Worm (Caenorhabditis elegans) whole organism, L1 larva: ENCODE results near the gene sahd-1.

Source experiments
- C04F5.9 ChIP-seq: sonication (generic microtip); optimal IDR thresholded peaks from 2 replicates; lab custom pipeline; 2016; ENCODE audit warnings: missing genetic modification characterization, missing compliant biosample characterization
- C16A3.4 ChIP-seq: fragments of 150-350 bp; optimal IDR thresholded peaks from 2 replicates; lab custom pipeline; 2014; ENCODE audit warnings: missing biosample characterization, missing genetic modification characterization
- C34B4.2 ChIP-seq: sonication (generic microtip); optimal IDR thresholded peaks from 2 replicates; lab custom pipeline; 2017; ENCODE audit warnings: mild to moderate bottlenecking, missing genetic modification characterization, missing compliant biosample characterization
- aly-2 ChIP-seq: fragments of 150-350 bp; optimal IDR thresholded peaks from 2 replicates; lab custom pipeline; 2014; ENCODE audit warnings: missing biosample characterization, missing genetic modification characterization
- blmp-1 ChIP-seq: fragments of 150-350 bp; optimal IDR thresholded peaks from 2 replicates; lab custom pipeline; 2014; ENCODE audit warnings: missing biosample characterization, missing genetic modification characterization
- ceh-63 ChIP-seq: fragments of 200-800 bp; sonication (Bioruptor generic); optimal IDR thresholded peaks from 2 replicates; lab custom pipeline; 2018; ENCODE audit warnings: mild to moderate bottlenecking, missing genetic modification characterization, missing compliant biosample characterization
- ceh-8 ChIP-seq: fragments of 200-800 bp; sonication (Bioruptor generic); optimal IDR thresholded peaks from 2 replicates; lab custom pipeline; 2018; ENCODE audit warnings: mild to moderate bottlenecking, missing genetic modification characterization, moderate library complexity, missing compliant biosample characterization
- ces-1 ChIP-seq: fragments of 150-350 bp; optimal IDR thresholded peaks from 2 replicates; lab custom pipeline; 2014; ENCODE audit warnings: missing biosample characterization, missing genetic modification reagents, missing genetic modification characterization
- dpl-1 ChIP-seq, 3 experiments: fragments of 150-350 bp in 2 of 3; sonication (generic microtip) in 1 of 3; optimal IDR thresholded peaks; 2 replicates each; lab custom pipeline; 2014 to 2017; ENCODE audit warnings: missing biosample characterization in 3 of 3, missing genetic modification characterization in 3 of 3, missing genetic modification reagents in 3 of 3
- efl-1 ChIP-seq, 4 experiments: fragments of 150-350 bp; optimal IDR thresholded peaks in 3 of 4; peaks in 1 of 4; 1 replicate in 1 of 4; 2 replicates in 3 of 4; lab custom pipeline; 2014; ENCODE audit warnings: missing biosample characterization in 2 of 4, missing genetic modification characterization in 2 of 4, missing genetic modification reagents in 2 of 4
- efl-3 ChIP-seq: fragments of 200-800 bp; sonication (Bioruptor generic); optimal IDR thresholded peaks from 2 replicates; lab custom pipeline; 2018; ENCODE audit warnings: mild to moderate bottlenecking, missing genetic modification characterization, missing compliant biosample characterization
- egl-13 ChIP-seq: sonication (generic microtip); optimal IDR thresholded peaks from 2 replicates; lab custom pipeline; 2016; ENCODE audit warnings: missing genotype, missing genetic modification reagents, missing genetic modification characterization, missing compliant biosample characterization
- egl-27 ChIP-seq, 2 experiments: fragments of 150-350 bp in 1 of 2; sonication (generic microtip); optimal IDR thresholded peaks; 3 replicates each; lab custom pipeline; 2017 to 2018; ENCODE audit warnings: missing biosample characterization in 2 of 2, missing genetic modification characterization in 2 of 2, missing genetic modification reagents in 2 of 2
- elt-2 ChIP-seq: sonication (generic microtip); optimal IDR thresholded peaks from 2 replicates; lab custom pipeline; 2016; ENCODE audit warnings: missing genetic modification characterization, mild to moderate bottlenecking, inconsistent platforms, missing compliant biosample characterization, missing genetic modification reagents
- elt-3 ChIP-seq, 6 experiments: fragments of 150-350 bp in 1 of 6; sonication (generic microtip); optimal IDR thresholded peaks; 2 replicates each; lab custom pipeline; 2017 to 2018; ENCODE audit warnings: missing biosample characterization in 6 of 6, missing genetic modification characterization in 6 of 6, inconsistent platforms in 1 of 6
- fos-1 ChIP-seq: fragments of 150-350 bp; optimal IDR thresholded peaks from 2 replicates; lab custom pipeline; 2014; ENCODE audit warnings: missing biosample characterization, missing genetic modification characterization
- grh-1 ChIP-seq: fragments of 200-800 bp; sonication (Bioruptor generic); IDR thresholded peaks from 2 replicates; pipeline ENCODE4 v1.3.6; 2022; ENCODE audit warnings: missing genetic modification reagents, missing genetic modification characterization, missing compliant biosample characterization
- hlh-4 ChIP-seq: sonication (generic microtip); optimal IDR thresholded peaks from 2 replicates; lab custom pipeline; 2016; ENCODE audit warnings: mild to moderate bottlenecking, missing genetic modification characterization, missing compliant biosample characterization
- hpl-2 ChIP-seq: fragments of 150-350 bp; optimal IDR thresholded peaks from 2 replicates; lab custom pipeline; 2014; ENCODE audit warnings: missing biosample characterization, missing genetic modification reagents, missing genetic modification characterization
- isw-1 ChIP-seq: fragments of 200-800 bp; sonication (Bioruptor generic); IDR thresholded peaks from 2 replicates; pipeline ENCODE4 v1.3.6; 2022; ENCODE audit warnings: missing genetic modification characterization, missing compliant biosample characterization
- lin-14 ChIP-seq: fragments of 200-800 bp; sonication (Bioruptor generic); optimal IDR thresholded peaks from 2 replicates; lab custom pipeline; 2018; ENCODE audit warnings: mild to moderate bottlenecking, missing genetic modification characterization, moderate library complexity, missing compliant biosample characterization
- lsy-2 ChIP-seq, 2 experiments: fragments of 150-350 bp; optimal IDR thresholded peaks; 2 replicates each; lab custom pipeline; 2014; ENCODE audit warnings: missing biosample characterization in 2 of 2, missing genetic modification characterization in 2 of 2
- mab-9 ChIP-seq: fragments of 200-800 bp; sonication (Bioruptor generic); IDR thresholded peaks from 2 replicates; pipeline ENCODE4 v1.3.6; 2022; ENCODE audit warnings: missing genetic modification reagents, missing genetic modification characterization, missing compliant biosample characterization
- mdl-1 ChIP-seq, 2 experiments: fragments of 150-350 bp; optimal IDR thresholded peaks; 2 replicates each; lab custom pipeline; 2014 to 2017; ENCODE audit warnings: missing biosample characterization in 2 of 2, missing genetic modification characterization in 2 of 2, inconsistent platforms in 1 of 2
- mep-1 ChIP-seq: fragments of 150-350 bp; optimal IDR thresholded peaks from 2 replicates; lab custom pipeline; 2014; ENCODE audit warnings: missing biosample characterization, missing genetic modification characterization
- nhr-12 ChIP-seq: sonication (generic microtip); optimal IDR thresholded peaks from 2 replicates; lab custom pipeline; 2017; ENCODE audit warnings: missing biosample characterization, missing genetic modification characterization
- nhr-20 ChIP-seq: sonication (generic microtip); optimal IDR thresholded peaks from 2 replicates; lab custom pipeline; 2016; ENCODE audit warnings: mild to moderate bottlenecking, missing genetic modification characterization, missing compliant biosample characterization
- nhr-28 ChIP-seq: fragments of 150-350 bp; optimal IDR thresholded peaks from 2 replicates; lab custom pipeline; 2014; ENCODE audit warnings: missing biosample characterization, missing genetic modification characterization
- nhr-47 ChIP-seq: sonication (generic microtip); optimal IDR thresholded peaks from 2 replicates; lab custom pipeline; 2016; ENCODE audit warnings: mild to moderate bottlenecking, missing genetic modification characterization, moderate library complexity, missing compliant biosample characterization
- nhr-71 ChIP-seq: sonication (generic microtip); optimal IDR thresholded peaks from 2 replicates; lab custom pipeline; 2016; ENCODE audit warnings: mild to moderate bottlenecking, missing genetic modification characterization, moderate library complexity, missing compliant biosample characterization
- nhr-76 ChIP-seq: sonication (generic microtip); optimal IDR thresholded peaks from 2 replicates; lab custom pipeline; 2017; ENCODE audit warnings: missing biosample characterization, missing genetic modification characterization
- nhr-85 ChIP-seq: sonication (generic microtip); peaks from one replicate; lab custom pipeline; 2016; ENCODE audit warnings: missing genetic modification characterization, inconsistent platforms, missing compliant biosample characterization
- pax-3 ChIP-seq: fragments of 200-800 bp; sonication (Bioruptor generic); optimal IDR thresholded peaks from 2 replicates; lab custom pipeline; 2018; ENCODE audit warnings: mild to moderate bottlenecking, missing genetic modification characterization, moderate library complexity, missing compliant biosample characterization
- pqm-1 ChIP-seq: sonication (generic microtip); optimal IDR thresholded peaks from 3 replicates; lab custom pipeline; 2017; ENCODE audit warnings: missing biosample characterization, missing genetic modification characterization
- snpc-4 ChIP-seq: fragments of 150-350 bp; optimal IDR thresholded peaks from 2 replicates; lab custom pipeline; 2014; ENCODE audit warnings: missing biosample characterization, missing genetic modification characterization
- snu-23 ChIP-seq: sonication (generic microtip); optimal IDR thresholded peaks from 2 replicates; lab custom pipeline; 2016; ENCODE audit warnings: missing genetic modification characterization, missing compliant biosample characterization
- sox-4 ChIP-seq: sonication (generic microtip); optimal IDR thresholded peaks from 2 replicates; lab custom pipeline; 2016; ENCODE audit warnings: missing genetic modification characterization, missing compliant biosample characterization
- sup-37 ChIP-seq: fragments of 200-800 bp; sonication (Bioruptor generic); optimal IDR thresholded peaks from 2 replicates; lab custom pipeline; 2018; ENCODE audit warnings: mild to moderate bottlenecking, missing genetic modification characterization, missing compliant biosample characterization
- tlp-1 ChIP-seq: fragments of 150-350 bp; optimal IDR thresholded peaks from 2 replicates; lab custom pipeline; 2014; ENCODE audit warnings: missing biosample characterization, missing genetic modification characterization
- unc-62 ChIP-seq: fragments of 150-350 bp; optimal IDR thresholded peaks from 2 replicates; lab custom pipeline; 2014; ENCODE audit warnings: missing biosample characterization, missing genetic modification reagents, missing genetic modification characterization
- vab-15 ChIP-seq: sonication (generic microtip); optimal IDR thresholded peaks from 2 replicates; lab custom pipeline; 2017; ENCODE audit warnings: missing genotype, mild to moderate bottlenecking, missing genetic modification characterization, missing compliant biosample characterization
- xbp-1 ChIP-seq: sonication (generic microtip); optimal IDR thresholded peaks from 2 replicates; lab custom pipeline; 2016; ENCODE audit warnings: missing genetic modification characterization, missing compliant biosample characterization
- zip-4 ChIP-seq: fragments of 200-800 bp; sonication (Bioruptor generic); optimal IDR thresholded peaks from 2 replicates; lab custom pipeline; 2018; ENCODE audit warnings: mild to moderate bottlenecking, missing genetic modification characterization, moderate library complexity, missing compliant biosample characterization
- ztf-11 ChIP-seq, 2 experiments: sonication (generic microtip); optimal IDR thresholded peaks; 2 replicates each; lab custom pipeline; 2016 to 2017; ENCODE audit warnings: missing genetic modification characterization in 2 of 2, missing biosample characterization in 1 of 2, missing compliant biosample characterization in 1 of 2

The sahd-1 gene

DNA sequence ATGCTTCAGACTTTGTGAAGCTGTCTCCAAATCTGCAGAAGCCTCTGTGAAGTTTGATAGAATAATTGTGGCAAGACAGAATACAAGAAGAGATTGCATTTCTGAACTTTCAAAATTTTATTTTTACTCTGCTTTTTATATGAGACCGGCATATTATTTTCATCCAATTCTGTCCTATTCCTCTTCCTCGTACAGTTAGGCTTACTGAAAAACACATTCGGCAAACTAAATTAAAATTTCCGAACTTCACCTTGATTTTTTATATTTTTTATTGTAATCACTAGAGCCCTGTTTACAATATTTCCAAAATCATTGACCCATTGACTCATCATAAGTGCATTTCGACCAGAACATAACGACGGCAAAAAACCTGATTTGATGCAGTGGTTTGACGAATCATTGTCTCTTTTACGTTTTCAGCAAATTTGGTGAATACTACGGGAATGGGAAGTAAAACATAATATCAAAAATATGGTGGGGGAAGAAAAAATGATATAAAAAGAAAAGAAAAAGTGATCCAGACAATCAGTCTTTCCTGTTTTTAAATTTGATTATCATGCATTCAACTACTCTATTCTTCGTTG lies 16.5 kb downstream of the sahd-1 start, which contains the start of the genes suex-1 and F12A10.9:
suex-1 (minus strand) TSS at position 101 of the 584 bp plus-strand sequence.
F12A10.9 (plus strand) TSS at position 534 of the 584 bp plus-strand sequence.
- TF ChIP-seq ces-1 (GFP tag; lab: Kevin White, UChicago) (no peak), snu-23 (no peak), C16A3.4 (tag; lab: Kevin White, UChicago) (no peak), isw-1 (no peak), egl-27 (tag; optimal IDR thresholded peaks at IDR 0.05; lab: Kevin White, UChicago) (no peak), snpc-4 (tag; lab: Kevin White, UChicago) (no peak), nhr-47 (tag; lab: Kevin White, UChicago) (no peak), sox-4 (tag; lab: Kevin White, UChicago) (no peak), C34B4.2 (tag; lab: Kevin White, UChicago) (no peak), grh-1 (GFP tag; lab: Robert Waterston, UW) (no peak), fos-1 (tag; lab: Kevin White, UChicago) (no peak)

DNA sequence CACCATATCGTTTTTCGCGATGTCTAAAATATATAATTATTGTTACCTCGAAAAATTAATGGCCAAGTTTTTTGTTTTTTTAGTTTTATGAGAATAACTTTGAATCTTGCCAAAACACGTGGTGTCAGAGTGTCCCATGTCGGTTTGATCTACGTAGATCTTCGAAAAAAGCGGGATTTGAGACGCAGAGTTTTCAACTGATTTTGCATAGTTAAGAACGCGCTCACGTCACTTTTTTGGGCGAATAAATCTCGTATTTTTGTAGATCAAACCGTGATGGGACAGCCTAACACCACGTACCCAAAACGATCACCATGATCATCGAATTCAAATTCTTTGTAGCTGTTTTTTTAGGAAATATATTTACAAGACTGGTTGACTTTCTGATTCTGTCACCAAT lies 17.2 kb downstream of the sahd-1 start:
- no peak for TF ChIP-seq C16A3.4 (tag; lab: Kevin White, UChicago)
- peak; percentile 26 for TF ChIP-seq nhr-85
- TF ChIP-seq hpl-2 (GFP tag; lab: Kevin White, UChicago), result no peak
- TF ChIP-seq dpl-1 (GFP tag; optimal IDR thresholded peaks at IDR 0.05; lab: Kevin White, UChicago), result no peak
- no peak for TF ChIP-seq mep-1
- TF ChIP-seq nhr-76, result no peak
- TF ChIP-seq isw-1, result no peak
- no peak for TF ChIP-seq sup-37 (GFP tag; lab: Kevin White, UChicago)

DNA sequence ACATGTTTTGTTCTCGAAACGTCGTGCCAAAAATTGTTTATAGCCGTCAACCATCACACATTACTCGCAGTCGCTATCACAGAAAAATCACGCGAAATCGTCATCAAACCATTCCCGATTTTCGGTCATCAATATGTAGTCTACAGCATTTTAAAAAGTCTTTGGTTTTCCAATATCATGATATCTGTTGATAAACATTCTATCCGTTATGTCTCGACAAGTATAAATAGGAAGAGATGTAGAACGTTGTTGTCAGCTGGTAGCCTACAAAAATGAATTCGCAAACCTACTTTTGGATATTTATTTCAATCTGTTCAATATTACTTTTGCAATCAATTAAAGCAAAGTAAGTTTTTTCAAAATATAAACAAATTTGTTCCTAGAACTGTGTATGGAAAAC lies 18.4 kb downstream of the sahd-1 start, which contains the start of gene F12A10.1:
F12A10.1 (plus strand) TSS at position 166 of the 400 bp plus-strand sequence.
- TF ChIP-seq lin-14 (GFP tag; lab: Kevin White, UChicago), result peak; percentile 43
- TF ChIP-seq C04F5.9 (tag; lab: Kevin White, UChicago), result no peak
- no peak for TF ChIP-seq efl-1 (optimal IDR thresholded peaks at IDR 0.05; lab: Kevin White, UChicago)
- no peak for TF ChIP-seq efl-1 (GFP tag; optimal IDR thresholded peaks at IDR 0.05 in 1 of 2; lab: Kevin White, UChicago)
- no peak for TF ChIP-seq C34B4.2 (tag; lab: Kevin White, UChicago)
- TF ChIP-seq mab-9 (GFP tag; lab: Robert Waterston, UW), result no peak
- TF ChIP-seq nhr-85, result peak; percentile 60
- no peak for TF ChIP-seq efl-3 (GFP tag; lab: Kevin White, UChicago)
- TF ChIP-seq elt-3 (tag; optimal IDR thresholded peaks at IDR 0.05; lab: Kevin White, UChicago), result peak in 2 of 6 experiments; percentile 1 to 62
- TF ChIP-seq nhr-20 (tag; lab: Kevin White, UChicago), result peak; percentile 52
- TF ChIP-seq blmp-1, result peak; percentile 6

DNA sequence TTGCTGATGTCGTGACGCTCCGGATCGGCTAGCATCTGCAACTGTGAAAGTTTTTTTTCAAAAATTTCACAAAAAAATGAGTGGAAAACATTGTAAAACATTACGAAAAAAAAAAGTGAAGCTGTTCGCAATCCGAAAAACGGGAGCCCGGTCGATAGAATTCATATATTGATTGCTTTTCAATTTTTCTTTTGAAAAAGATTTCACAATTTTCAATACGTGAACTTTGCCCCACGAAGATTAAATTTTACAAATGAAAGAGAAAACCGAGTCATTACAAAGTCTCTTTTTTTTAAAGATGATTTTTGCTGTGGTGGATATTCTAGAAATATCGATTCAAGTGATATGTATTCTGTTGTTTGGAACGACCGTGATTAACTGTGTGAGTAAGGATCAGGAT lies 20.3 kb downstream of the sahd-1 start, which contains the start of gene F12A10.6:
F12A10.6 (minus strand) TSS at position 101 of the 400 bp plus-strand sequence.
- TF ChIP-seq aly-2 (tag; lab: Kevin White, UChicago) (no peak), lsy-2 (tag; optimal IDR thresholded peaks at IDR 0.05; lab: Kevin White, UChicago) (no peak), vab-15 (tag; lab: Kevin White, UChicago) (no peak), unc-62 (GFP tag; lab: Kevin White, UChicago) (no peak), ceh-63 (GFP tag; lab: Kevin White, UChicago) (no peak), grh-1 (GFP tag; lab: Robert Waterston, UW) (no peak), isw-1 (no peak), pqm-1 (tag; lab: Kevin White, UChicago) (no peak), C34B4.2 (tag; lab: Kevin White, UChicago) (no peak), ceh-8 (GFP tag; lab: Kevin White, UChicago) (no peak)
- TF ChIP-seq, all 84 proteins: peak for 0

DNA sequence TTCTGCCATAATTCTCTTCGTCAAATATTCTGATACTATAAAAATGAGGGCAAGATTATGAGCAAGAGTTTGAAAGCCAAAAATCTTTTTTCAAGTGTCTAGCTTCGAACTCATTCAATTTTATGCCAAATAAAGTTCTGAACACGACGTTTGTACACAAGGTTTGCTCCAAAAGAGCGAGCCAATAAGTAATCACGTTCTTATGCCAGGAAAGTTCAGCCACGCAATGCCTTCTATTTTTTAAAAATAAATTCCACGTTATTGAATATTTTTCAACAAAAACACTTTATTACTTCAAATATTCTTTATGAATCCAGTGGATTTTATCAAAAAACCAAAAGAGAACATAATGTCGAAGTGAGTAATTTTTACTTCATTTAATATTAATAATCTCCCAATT lies 26.9 kb downstream of the sahd-1 start, which contains the start of gene nep-5:
nep-5 (plus strand) TSS at position 301 of the 400 bp plus-strand sequence.
- no peak for TF ChIP-seq nhr-76
- no peak for TF ChIP-seq xbp-1 (tag; lab: Kevin White, UChicago)
- no peak for TF ChIP-seq vab-15 (tag; lab: Kevin White, UChicago)
- no peak for TF ChIP-seq tlp-1 (tag; lab: Kevin White, UChicago)
- TF ChIP-seq pax-3 (tag; lab: Kevin White, UChicago), result no peak
- no peak for TF ChIP-seq egl-13
- TF ChIP-seq nhr-71 (tag; lab: Kevin White, UChicago), result no peak
- TF ChIP-seq elt-2 (tag; lab: Kevin White, UChicago), result no peak
- TF ChIP-seq nhr-12, result no peak
- TF ChIP-seq mdl-1 (tag; optimal IDR thresholded peaks at IDR 0.05; lab: Kevin White, UChicago), result no peak
- no peak for TF ChIP-seq zip-4
- no peak for TF ChIP-seq hlh-4 (tag; lab: Kevin White, UChicago)
- TF ChIP-seq ztf-11 (tag; optimal IDR thresholded peaks at IDR 0.05; lab: Kevin White, UChicago), result no peak
- no peak for TF ChIP-seq nhr-28
